Fruit fly (Drosophila melanogaster) whole organism, embryonic: ENCODE data around the gene CG31482.
A peak's percentile ranks its signal among the peaks of the same experiment; 100 is the strongest.

Experiments used
- CG10209 ChIP-seq: fragments of 200-800 bp; sonication (Bioruptor generic); optimal IDR thresholded peaks from 3 replicates; lab custom pipeline; 2017; ENCODE audit warnings: missing biosample characterization, mild to moderate bottlenecking, missing genetic modification characterization, missing genetic modification reagents
- CG1024 ChIP-seq: fragments of 200-800 bp; sonication (Bioruptor generic); IDR thresholded peaks from 2 replicates; pipeline ENCODE4 v1.3.6; 2022; ENCODE audit warnings: missing biosample characterization, missing genetic modification characterization
- CG13894 ChIP-seq: fragments of 200-800 bp; sonication (Bioruptor generic); optimal IDR thresholded peaks from 3 replicates; lab custom pipeline; 2018; ENCODE audit warnings: missing biosample characterization, mild to moderate bottlenecking, missing genetic modification characterization, moderate library complexity
- CG14441 ChIP-seq: fragments of 200-800 bp; sonication (Bioruptor generic); IDR thresholded peaks from 2 replicates; pipeline ENCODE4 v1.3.6; 2022; ENCODE audit warnings: missing biosample characterization, missing genetic modification characterization
- CG17361 ChIP-seq: fragments of 200-800 bp; sonication (Bioruptor generic); IDR thresholded peaks from 3 replicates; pipeline ENCODE4 v1.3.6; 2022; ENCODE audit warnings: missing biosample characterization, missing genetic modification characterization
- CG17912 ChIP-seq: fragments of 200-800 bp; sonication (Bioruptor generic); optimal IDR thresholded peaks from 2 replicates; lab custom pipeline; 2018; ENCODE audit warnings: missing biosample characterization, mild to moderate bottlenecking, missing genetic modification characterization
- CG1832 ChIP-seq: fragments of 200-800 bp; sonication (Bioruptor generic); optimal IDR thresholded peaks from 2 replicates; lab custom pipeline; 2017; ENCODE audit warnings: missing biosample characterization, mild to moderate bottlenecking, missing genetic modification characterization, inconsistent platforms
- CG2678 ChIP-seq: fragments of 200-800 bp; sonication (Bioruptor generic); optimal IDR thresholded peaks from 3 replicates; lab custom pipeline; 2019; ENCODE audit warnings: missing biosample characterization, mild to moderate bottlenecking, missing genetic modification characterization, moderate library complexity
- CG3407 ChIP-seq: fragments of 200-800 bp; sonication (Bioruptor generic); optimal IDR thresholded peaks from 2 replicates; lab custom pipeline; 2018; ENCODE audit warnings: missing biosample characterization, mild to moderate bottlenecking, missing genetic modification characterization
- CG4730 ChIP-seq: fragments of 200-800 bp; sonication (Bioruptor generic); IDR thresholded peaks from 2 replicates; pipeline ENCODE4 v1.3.6; 2022; ENCODE audit warnings: missing biosample characterization, missing genetic modification characterization
- CG5245 ChIP-seq: fragments of 200-800 bp; sonication (Bioruptor generic); optimal IDR thresholded peaks from 3 replicates; lab custom pipeline; 2016; ENCODE audit warnings: missing biosample characterization, missing genetic modification characterization
- CG6254 ChIP-seq: fragments of 200-800 bp; sonication (Bioruptor generic); optimal IDR thresholded peaks from 3 replicates; lab custom pipeline; 2017; ENCODE audit warnings: mild to moderate bottlenecking, missing biosample characterization, missing genetic modification reagents, missing genetic modification characterization
- CG7839 ChIP-seq: fragments of 200-800 bp; sonication (Bioruptor generic); optimal IDR thresholded peaks from 3 replicates; lab custom pipeline; 2018; ENCODE audit warnings: missing biosample characterization, mild to moderate bottlenecking, missing genetic modification characterization, moderate library complexity
- D19B ChIP-seq: fragments of 200-800 bp; sonication (Bioruptor generic); optimal IDR thresholded peaks from 2 replicates; lab custom pipeline; 2017; ENCODE audit warnings: missing biosample characterization, mild to moderate bottlenecking, missing genetic modification characterization
- Dip2 ChIP-seq: fragments of 200-800 bp; sonication (Bioruptor generic); IDR thresholded peaks from 2 replicates; pipeline ENCODE4 v1.3.6; 2022; ENCODE audit warnings: missing biosample characterization, missing genetic modification characterization
- Dp ChIP-seq: fragments of 200-800 bp; sonication (Bioruptor generic); optimal IDR thresholded peaks from 2 replicates; lab custom pipeline; 2018; ENCODE audit warnings: missing biosample characterization, mild to moderate bottlenecking, missing genetic modification characterization, moderate library complexity
- Ets65A ChIP-seq: fragments of 200-800 bp; sonication (Bioruptor generic); peaks from one replicate; lab custom pipeline; 2016; ENCODE audit warnings: missing biosample characterization, missing genetic modification characterization
- Ets97D ChIP-seq: fragments of 200-800 bp; sonication (Bioruptor generic); optimal IDR thresholded peaks from 3 replicates; lab custom pipeline; 2016; ENCODE audit warnings: missing biosample characterization, missing genetic modification characterization
- GATAe ChIP-seq: fragments of 200-800 bp; sonication (Bioruptor generic); conservative IDR thresholded peaks from 2 replicates; pipeline ENCODE4 v1.3.6; 2022; ENCODE audit warnings: missing biosample characterization, missing genetic modification characterization
- Hey ChIP-seq: fragments of 200-800 bp; sonication (Bioruptor generic); optimal IDR thresholded peaks from 3 replicates; lab custom pipeline; 2018; ENCODE audit warnings: missing biosample characterization, mild to moderate bottlenecking, missing genetic modification characterization
- Lhr ChIP-seq: fragments of 200-800 bp; sonication (Bioruptor generic); optimal IDR thresholded peaks from 3 replicates; lab custom pipeline; 2017; ENCODE audit warnings: mild to moderate bottlenecking, missing biosample characterization, missing genetic modification reagents, missing genetic modification characterization
- MESR4 ChIP-seq: fragments of 200-800 bp; sonication (Bioruptor generic); optimal IDR thresholded peaks from 2 replicates; lab custom pipeline; 2018; ENCODE audit warnings: missing biosample characterization, mild to moderate bottlenecking, missing genetic modification characterization, moderate library complexity
- MTF-1 ChIP-seq: fragments of 200-800 bp; sonication (Bioruptor generic); optimal IDR thresholded peaks from 2 replicates; lab custom pipeline; 2018; ENCODE audit warnings: missing biosample characterization, mild to moderate bottlenecking, missing genetic modification characterization, borderline replicate concordance
- Mes4 ChIP-seq: fragments of 200-800 bp; sonication (Bioruptor generic); optimal IDR thresholded peaks from 2 replicates; lab custom pipeline; 2016; ENCODE audit warnings: missing biosample characterization, missing genetic modification characterization
- Nf-YC ChIP-seq: fragments of 200-800 bp; optimal IDR thresholded peaks from 3 replicates; lab custom pipeline; 2019; ENCODE audit warnings: missing biosample characterization, mild to moderate bottlenecking, missing genetic modification characterization, moderate library complexity
- Taf1 ChIP-seq: fragments of 200-800 bp; sonication (Bioruptor generic); IDR thresholded peaks from 2 replicates; pipeline ENCODE4 v1.3.6; 2022; ENCODE audit warnings: missing biosample characterization, missing genetic modification characterization
- ato ChIP-seq: fragments of 200-800 bp; sonication (Bioruptor generic); IDR thresholded peaks from 2 replicates; pipeline ENCODE4 v1.3.6; 2022; ENCODE audit warnings: missing biosample characterization, missing genetic modification characterization; ENCODE audit not compliant: partially characterized antibody
- cad ChIP-seq: fragments of >200 bp; optimal IDR thresholded peaks from 2 replicates; lab custom pipeline; 2017; ENCODE audit warnings: missing biosample characterization, missing genetic modification characterization
- croc ChIP-seq: fragments of 200-800 bp; sonication (Bioruptor generic); conservative IDR thresholded peaks from 3 replicates; pipeline ENCODE4 v1.3.6; 2022; ENCODE audit warnings: missing biosample characterization, missing genetic modification characterization
- da ChIP-seq: fragments of 200-800 bp; sonication (Bioruptor generic); optimal IDR thresholded peaks from 2 replicates; lab custom pipeline; 2016; ENCODE audit warnings: missing biosample characterization, missing genetic modification characterization
- dan ChIP-seq: fragments of 200-800 bp; sonication (Bioruptor generic); IDR thresholded peaks from 2 replicates; pipeline ENCODE4 v1.3.6; 2022; ENCODE audit warnings: missing biosample characterization, missing genetic modification characterization
- dati ChIP-seq: fragments of 200-800 bp; sonication (Bioruptor generic); IDR thresholded peaks from 2 replicates; pipeline ENCODE4 v1.3.6; 2022; ENCODE audit warnings: missing biosample characterization, missing genetic modification characterization
- dmrt99B ChIP-seq: fragments of 200-800 bp; sonication (Bioruptor generic); optimal IDR thresholded peaks from 2 replicates; lab custom pipeline; 2018; ENCODE audit warnings: missing biosample characterization, mild to moderate bottlenecking, missing genetic modification characterization, moderate library complexity
- dysf ChIP-seq: fragments of 200-800 bp; sonication (Bioruptor generic); IDR thresholded peaks from 3 replicates; pipeline ENCODE4 v1.3.6; 2022; ENCODE audit warnings: missing biosample characterization, missing genetic modification characterization
- ewg ChIP-seq: fragments of 200-800 bp; sonication (Bioruptor generic); optimal IDR thresholded peaks from 3 replicates; lab custom pipeline; 2017; ENCODE audit warnings: mild to moderate bottlenecking, missing biosample characterization, missing genetic modification reagents, missing genetic modification characterization
- exex ChIP-seq: fragments of 200-800 bp; sonication (Bioruptor generic); optimal IDR thresholded peaks from 4 replicates; lab custom pipeline; 2018; ENCODE audit warnings: missing biosample characterization, mild to moderate bottlenecking, missing genetic modification characterization, moderate library complexity
- gcm2 ChIP-seq: fragments of 200-800 bp; sonication (Bioruptor generic); optimal IDR thresholded peaks from 2 replicates; lab custom pipeline; 2016; ENCODE audit warnings: missing biosample characterization, missing genetic modification characterization
- grau ChIP-seq: fragments of 200-800 bp; optimal IDR thresholded peaks from 3 replicates; lab custom pipeline; 2019; ENCODE audit warnings: missing biosample characterization, mild to moderate bottlenecking, missing genetic modification characterization, moderate library complexity
- grn ChIP-seq: fragments of 200-800 bp; sonication (Bioruptor generic); optimal IDR thresholded peaks from 3 replicates; lab custom pipeline; 2017; ENCODE audit warnings: missing biosample characterization, missing genetic modification characterization
- inv ChIP-seq: fragments of 200-800 bp; sonication (Bioruptor generic); IDR thresholded peaks from 2 replicates; pipeline ENCODE4 v1.3.6; 2022; ENCODE audit warnings: missing biosample characterization, missing genetic modification characterization; ENCODE audit not compliant: partially characterized antibody
- kah ChIP-seq: fragments of 200-800 bp; sonication (Bioruptor generic); optimal IDR thresholded peaks from 2 replicates; lab custom pipeline; 2018; ENCODE audit warnings: missing biosample characterization, mild to moderate bottlenecking, missing genetic modification characterization
- oc ChIP-seq: fragments of 200-800 bp; sonication (Bioruptor generic); optimal IDR thresholded peaks from 2 replicates; lab custom pipeline; 2018; ENCODE audit warnings: missing biosample characterization, mild to moderate bottlenecking, missing genetic modification characterization, moderate library complexity
- salm ChIP-seq: fragments of 200-800 bp; sonication (Bioruptor generic); optimal IDR thresholded peaks from 2 replicates; lab custom pipeline; 2018; ENCODE audit warnings: missing biosample characterization, mild to moderate bottlenecking, missing genetic modification characterization
- sd ChIP-seq: fragments of 200-800 bp; sonication (Bioruptor generic); optimal IDR thresholded peaks from 3 replicates; lab custom pipeline; 2018; ENCODE audit warnings: missing biosample characterization, mild to moderate bottlenecking, missing genetic modification characterization, moderate library complexity
- tll ChIP-seq, 2 experiments: fragments of 200-800 bp in 1 of 2; fragments of >200 bp in 1 of 2; sonication (Bioruptor generic) in 1 of 2; optimal IDR thresholded peaks; 2 replicates each; lab custom pipeline; 2017 to 2019; ENCODE audit warnings: missing biosample characterization in 2 of 2, missing genetic modification characterization in 2 of 2, mild to moderate bottlenecking in 1 of 2, moderate library complexity in 1 of 2
- zfh1 ChIP-seq: fragments of 200-800 bp; sonication (Bioruptor generic); IDR thresholded peaks from 3 replicates; pipeline ENCODE4 v1.3.6; 2022; ENCODE audit warnings: missing biosample characterization, missing genetic modification characterization

CG31482 gene

DNA sequence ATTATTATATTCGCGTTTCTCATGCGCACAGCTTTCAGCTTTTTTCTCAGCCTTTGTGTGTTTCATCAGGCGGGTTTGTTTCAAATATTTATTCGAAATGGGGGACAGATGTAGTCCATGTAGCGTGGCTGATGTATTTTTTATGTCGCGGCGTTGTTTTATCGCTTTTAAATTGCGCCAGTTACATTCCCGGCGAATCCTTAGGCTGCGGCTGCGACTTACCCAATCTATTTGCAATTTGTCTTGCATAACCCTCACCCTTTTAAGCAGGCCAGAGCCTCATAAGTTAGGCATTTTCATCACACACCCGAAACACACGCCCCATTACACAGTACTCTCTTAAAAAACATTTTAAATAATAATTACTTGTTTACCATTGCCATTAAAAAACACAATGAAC, 28.8 kb downstream of the CG31482 start, which contains the start of gene sunz:
sunz (plus strand) TSS at position 301 of the 400 bp plus-strand sequence.
- TF ChIP-seq Lhr (GFP tag; lab: Kevin White, UChicago) (no peak), MESR4 (GFP tag; lab: Kevin White, UChicago) (no peak), oc (tag; lab: Kevin White, UChicago) (no peak), tll (GFP tag; optimal IDR thresholded peaks at IDR 0.05; lab: Kevin White, UChicago) (no peak)

DNA sequence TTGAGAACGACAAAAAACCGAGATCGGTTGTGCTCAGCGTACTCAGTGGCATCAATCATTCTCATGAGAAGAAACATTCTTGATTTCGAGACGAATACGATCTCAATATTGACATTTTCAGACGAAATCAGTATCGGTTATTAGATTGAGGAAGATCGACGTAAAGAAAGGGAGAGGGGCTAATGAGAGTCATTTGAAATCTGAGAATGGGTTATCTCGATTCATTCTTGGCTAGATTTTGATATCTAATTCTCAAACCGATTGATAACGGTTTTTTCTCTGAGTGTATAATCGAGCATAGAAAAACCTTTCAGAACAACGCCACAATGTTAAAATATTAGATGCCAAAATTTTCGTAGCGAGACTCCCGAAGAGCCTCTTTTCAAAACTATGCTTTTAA, 39.9 kb downstream of the CG31482 start, which contains the start of gene CG31286:
CG31286 (plus strand) TSS at position 301 of the 400 bp plus-strand sequence.
- TF ChIP-seq CG4730 (GFP tag; lab: Robert Waterston, UW) (no peak), CG14441 (GFP tag; lab: Robert Waterston, UW) (no peak), ato (GFP tag; lab: Robert Waterston, UW) (no peak), Mes4 (GFP tag; lab: Kevin White, UChicago) (no peak), Dip2 (GFP tag; lab: Robert Waterston, UW) (no peak), CG5245 (no peak), salm (tag; lab: Kevin White, UChicago) (no peak), CG6254 (GFP tag; lab: Kevin White, UChicago) (no peak), CG2678 (tag; lab: Kevin White, UChicago) (no peak), CG1024 (GFP tag; lab: Robert Waterston, UW) (no peak), croc (GFP tag; lab: Robert Waterston, UW) (no peak), CG7839 (tag; lab: Kevin White, UChicago) (no peak), dmrt99B (no peak)

DNA sequence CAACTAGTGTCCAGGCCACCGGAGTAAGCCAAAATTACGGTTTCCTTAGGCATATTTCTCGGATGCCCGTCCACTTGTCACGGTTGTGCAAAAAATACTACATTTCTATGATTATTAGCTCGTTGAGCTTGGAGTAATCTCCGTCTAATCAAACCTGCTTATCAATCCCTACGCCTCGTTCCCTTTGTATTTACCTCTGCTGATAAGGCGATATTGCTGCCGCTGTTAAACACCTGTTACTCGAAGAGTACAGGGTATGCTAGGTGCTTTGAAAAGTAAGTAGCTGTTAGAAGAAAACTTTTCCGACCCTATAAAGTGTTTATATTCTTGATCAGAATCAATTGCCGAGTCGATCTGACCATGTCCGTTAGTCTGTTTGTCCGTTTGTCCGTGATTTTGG, 43.3 kb downstream of the CG31482 start, which contains the start of gene Ass:
Ass (minus strand) TSS at position 101 of the 400 bp plus-strand sequence.
- TF ChIP-seq D19B (GFP tag; lab: Kevin White, UChicago) (peak; percentile 85), Ets65A (GFP tag; lab: Kevin White, UChicago) (peak; percentile 11), dysf (GFP tag; lab: Robert Waterston, UW) (no peak), cad (GFP tag; lab: Kevin White, UChicago) (no peak), CG3407 (GFP tag; lab: Kevin White, UChicago) (no peak), exex (tag; lab: Kevin White, UChicago) (peak; percentile 13), grn (GFP tag; lab: Kevin White, UChicago) (peak; percentile 23), GATAe (GFP tag; lab: Robert Waterston, UW) (peak; percentile 49), salm (tag; lab: Kevin White, UChicago) (no peak)

DNA sequence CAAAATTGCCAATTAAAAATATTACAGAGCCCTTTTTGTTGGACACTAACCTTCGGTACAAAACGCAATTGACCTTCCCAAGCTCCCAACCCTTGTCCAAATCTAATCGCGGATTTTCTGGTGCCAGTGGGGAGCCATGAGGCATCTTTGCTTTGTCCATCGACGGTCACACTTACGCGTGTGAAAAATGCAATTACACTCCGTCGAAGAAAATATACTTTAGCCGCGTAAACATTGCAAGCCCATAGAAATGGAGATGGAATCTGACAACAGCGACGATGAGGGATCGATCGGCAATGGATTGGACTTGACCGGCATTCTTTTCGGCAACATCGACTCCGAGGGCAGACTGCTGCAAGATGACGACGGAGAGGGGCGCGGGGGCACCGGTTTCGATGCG, 45.7 kb downstream of the CG31482 start, which contains the start of gene Taf1:
Taf1 (plus strand) TSS at position 150 of the 400 bp plus-strand sequence.
- TF ChIP-seq grau (tag; lab: Kevin White, UChicago) (no peak), Taf1 (GFP tag; lab: Robert Waterston, UW) (no peak), dan (GFP tag; lab: Robert Waterston, UW) (no peak), inv (GFP tag; lab: Robert Waterston, UW) (peak; percentile 18; the same call in 1 of the 2 replicates), MTF-1 (GFP tag; lab: Kevin White, UChicago) (no peak), Ets97D (GFP tag; lab: Kevin White, UChicago) (peak; percentile 60), CG10209 (no peak), Dp (GFP tag; lab: Kevin White, UChicago) (peak; percentile 41), kah (GFP tag; lab: Kevin White, UChicago) (no peak), CG13894 (tag; lab: Kevin White, UChicago) (no peak), Nf-YC (tag; lab: Kevin White, UChicago) (no peak), CG2678 (tag; lab: Kevin White, UChicago) (no peak), ewg (no peak), Hey (tag; lab: Kevin White, UChicago) (no peak), dati (GFP tag; lab: Robert Waterston, UW) (no peak), CG17912 (peak; percentile 27), gcm2 (GFP tag; lab: Kevin White, UChicago) (no peak), CG1832 (no peak), sd (tag; lab: Kevin White, UChicago) (no peak), CG17361 (GFP tag; lab: Robert Waterston, UW) (no peak), da (GFP tag; lab: Kevin White, UChicago) (no peak), zfh1 (GFP tag; lab: Robert Waterston, UW) (no peak)
